Worm (Caenorhabditis elegans) whole organism, late embryonic: ENCODE data around the gene pals-20.

Experiments
- F13H6.1 ChIP-seq: sonication (generic microtip); optimal IDR thresholded peaks from 2 replicates; lab custom pipeline; 2016; ENCODE audit warnings: missing genetic modification characterization, missing compliant biosample characterization
- ama-1 ChIP-seq: fragments of 150-350 bp; optimal IDR thresholded peaks from 2 replicates; lab custom pipeline; 2014
- ceh-24 ChIP-seq: sonication (generic microtip); optimal IDR thresholded peaks from 2 replicates; lab custom pipeline; 2016; ENCODE audit warnings: mild to moderate bottlenecking, missing genetic modification characterization, missing compliant biosample characterization
- ceh-30 ChIP-seq: fragments of 150-350 bp; optimal IDR thresholded peaks from 2 replicates; lab custom pipeline; 2014; ENCODE audit warnings: missing biosample characterization, missing genetic modification characterization
- ceh-9 ChIP-seq: sonication (generic microtip); optimal IDR thresholded peaks from 2 replicates; lab custom pipeline; 2016; ENCODE audit warnings: mild to moderate bottlenecking, missing genetic modification characterization, inconsistent platforms, missing compliant biosample characterization
- dve-1 ChIP-seq: sonication (generic microtip); optimal IDR thresholded peaks from 2 replicates; lab custom pipeline; 2017; ENCODE audit warnings: antibody characterized with exemption, mild to moderate bottlenecking, missing genetic modification characterization, missing compliant biosample characterization
- elt-4 ChIP-seq: sonication (generic microtip); optimal IDR thresholded peaks from 2 replicates; lab custom pipeline; 2016; ENCODE audit warnings: missing genetic modification characterization, missing compliant biosample characterization
- hlh-6 ChIP-seq: sonication (generic microtip); optimal IDR thresholded peaks from 2 replicates; lab custom pipeline; 2016; ENCODE audit warnings: missing genotype, missing genetic modification characterization, missing compliant biosample characterization
- nhr-11 ChIP-seq: fragments of 150-350 bp; optimal IDR thresholded peaks from 2 replicates; lab custom pipeline; 2014; ENCODE audit warnings: missing biosample characterization, missing genetic modification characterization
- pag-3 ChIP-seq: sonication (generic microtip); optimal IDR thresholded peaks from 2 replicates; lab custom pipeline; 2016; ENCODE audit warnings: missing compliant biosample characterization, missing genetic modification characterization, borderline replicate concordance
- pha-4 ChIP-seq: fragments of 150-350 bp; optimal IDR thresholded peaks from 2 replicates; lab custom pipeline; 2018; ENCODE audit warnings: missing biosample characterization, missing genetic modification reagents, missing genetic modification characterization
- sox-4 ChIP-seq: sonication (generic microtip); optimal IDR thresholded peaks from 2 replicates; lab custom pipeline; 2017; ENCODE audit warnings: mild to moderate bottlenecking, missing genetic modification characterization, inconsistent platforms, missing compliant biosample characterization
- unc-55 ChIP-seq: sonication (generic microtip); optimal IDR thresholded peaks from 2 replicates; lab custom pipeline; 2017; ENCODE audit warnings: missing biosample characterization, missing genetic modification reagents, missing genetic modification characterization

DNA sequence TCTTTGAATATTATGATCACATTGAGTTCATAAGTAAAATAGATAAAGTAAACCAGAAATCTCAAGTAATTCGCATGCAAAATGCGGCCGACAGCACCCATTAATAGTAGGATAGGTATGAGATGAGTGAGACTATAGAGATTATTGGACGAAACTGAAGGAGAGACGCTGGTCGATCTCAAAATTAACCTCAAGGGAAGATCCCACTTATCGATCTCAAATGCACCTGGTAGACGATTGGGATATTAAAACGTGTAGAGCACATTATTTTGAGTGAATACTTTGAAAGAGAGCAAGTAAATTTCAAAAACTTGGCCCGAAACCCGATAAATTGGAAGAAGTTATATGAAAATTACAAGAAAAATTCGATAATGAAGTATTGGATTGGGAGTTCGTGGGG is 42.4 kb downstream of the pals-20 start, which contains the start of gene Y82E9BL.6:
- TF ChIP-seq nhr-11 (tag; lab: Kevin White, UChicago) (no peak), ama-1 (no peak), ceh-9 (tag; lab: Kevin White, UChicago) (no peak), sox-4 (tag; lab: Kevin White, UChicago) (no peak), dve-1 (no peak), pha-4 (tag; lab: Kevin White, UChicago) (no peak), unc-55 (GFP tag; lab: Kevin White, UChicago) (no peak), hlh-6 (tag; lab: Kevin White, UChicago) (no peak), ceh-24 (tag; lab: Kevin White, UChicago) (no peak), elt-4 (tag; lab: Kevin White, UChicago) (no peak), pag-3 (no peak), F13H6.1 (tag; lab: Kevin White, UChicago) (no peak), ceh-30 (no peak)
